Worm (Caenorhabditis elegans): ENCODE measurements around the gene lurp-1.

The lurp-1 gene

DNA sequence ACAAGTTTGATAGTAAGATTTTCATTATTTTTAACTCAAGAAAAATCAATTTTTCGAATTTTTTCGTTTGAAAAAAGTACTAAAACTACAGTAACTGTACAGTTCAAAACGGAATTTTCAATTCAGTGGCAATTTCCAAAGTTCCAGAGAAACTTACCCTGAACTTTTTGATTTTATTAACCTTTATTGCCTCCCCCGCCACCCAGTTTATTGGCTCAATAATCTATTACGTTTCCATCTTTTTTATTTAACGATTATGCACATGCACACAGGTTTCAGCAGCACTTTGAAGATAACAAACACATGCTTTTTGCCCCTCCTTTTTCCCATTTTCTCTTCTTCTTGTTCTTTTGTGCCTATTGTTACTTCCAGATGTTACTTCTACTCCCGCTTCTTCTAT lies at the start of gene lurp-1:
Gene lurp-1, plus strand, starts transcription at position 301 of the 400 bp plus-strand sequence.
- TF ChIP-seq flt-1 (GFP tag; IDR thresholded peaks at IDR 0.05) (no peak), T22C8.4 (GFP tag; IDR thresholded peaks at IDR 0.05) (no peak), klf-2 (GFP tag; conservative IDR thresholded peaks at IDR 0.05) (no peak)

- TF ChIP-seq cog-1 (tag; optimal IDR thresholded peaks at IDR 0.05) = no peak
- no peak for TF ChIP-seq ztf-29 (GFP tag; IDR thresholded peaks at IDR 0.05)
- 0 out of 2 replicates have a peak, but pooled peaks have one; percentile 29 for TF ChIP-seq flt-1 (GFP tag; IDR thresholded peaks at IDR 0.05)
- no peak for TF ChIP-seq ref-1 (GFP tag; conservative IDR thresholded peaks at IDR 0.05)
- TF ChIP-seq klf-2 (GFP tag; conservative IDR thresholded peaks at IDR 0.05) = no peak
- TF ChIP-seq med-1 (GFP tag; optimal IDR thresholded peaks at IDR 0.05; ENCODE audit: insufficient read depth) = no peak
- TF ChIP-seq T22C8.4 (GFP tag; IDR thresholded peaks at IDR 0.05) = no peak
- TF ChIP-seq ztf-23 (GFP tag; IDR thresholded peaks at IDR 0.05) = no peak
Observed at ce11 chrII:10834717-10835116, 46.0 kb upstream of the lurp-1 start.

DNA sequence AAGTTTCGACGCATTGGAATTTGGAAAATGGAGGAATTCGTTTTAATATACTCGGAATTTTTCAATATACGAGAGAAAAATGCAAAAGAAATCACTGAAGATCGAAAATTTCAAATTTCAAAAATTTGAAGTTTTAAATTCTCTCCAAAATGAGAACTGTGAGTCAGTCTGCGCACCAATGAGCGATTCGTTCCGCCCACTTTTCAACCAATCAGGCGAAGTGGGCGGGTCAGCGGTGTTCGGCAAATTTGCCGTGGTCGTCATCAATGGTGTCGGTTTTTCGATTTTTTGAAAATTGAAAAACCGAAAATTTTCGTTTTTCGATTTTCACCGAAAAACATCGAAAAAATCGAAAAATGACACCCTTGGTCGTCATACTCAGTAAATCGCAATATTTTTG lies 42.2 kb upstream of the lurp-1 start:
- TF ChIP-seq flt-1 (GFP tag; IDR thresholded peaks at IDR 0.05) (no peak), med-1 (GFP tag; optimal IDR thresholded peaks at IDR 0.05; ENCODE audit: insufficient read depth) (no peak), T22C8.4 (GFP tag; IDR thresholded peaks at IDR 0.05) (no peak), cog-1 (tag; optimal IDR thresholded peaks at IDR 0.05) (no peak), ref-1 (GFP tag; conservative IDR thresholded peaks at IDR 0.05) (no peak), ztf-23 (GFP tag; IDR thresholded peaks at IDR 0.05) (no peak), klf-2 (GFP tag; conservative IDR thresholded peaks at IDR 0.05) (no peak), ztf-29 (GFP tag; IDR thresholded peaks at IDR 0.05) (no peak), tab-1 (GFP tag; IDR thresholded peaks at IDR 0.05) (no peak)

DNA sequence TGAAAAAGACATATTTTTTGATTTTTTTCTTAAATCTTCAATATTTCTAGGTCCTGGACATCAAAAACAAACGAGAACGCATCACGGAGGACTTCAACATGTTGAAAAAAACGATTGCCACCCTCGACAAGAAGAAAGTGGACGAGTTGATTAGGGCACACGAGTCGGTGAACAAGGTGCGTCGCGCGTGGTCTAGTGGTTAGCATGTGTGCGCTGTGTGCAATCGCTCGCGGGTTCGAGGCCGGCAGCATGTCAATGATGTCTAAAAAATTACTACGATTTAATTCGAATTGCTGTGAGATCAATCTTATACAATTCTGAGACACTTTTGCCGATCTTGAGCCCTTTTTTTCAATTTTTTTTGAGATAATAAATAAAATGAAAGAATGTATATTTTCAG lies 40.7 kb upstream of the lurp-1 start:
- TF ChIP-seq flt-1 (GFP tag; IDR thresholded peaks at IDR 0.05) (peak; percentile 97), ztf-23 (GFP tag; IDR thresholded peaks at IDR 0.05) (peak; percentile 92), med-1 (GFP tag; optimal IDR thresholded peaks at IDR 0.05; ENCODE audit: insufficient read depth) (peak; percentile 69), ref-1 (GFP tag; conservative IDR thresholded peaks at IDR 0.05) (peak; percentile 98), ztf-29 (GFP tag; IDR thresholded peaks at IDR 0.05) (peak; percentile 87), tab-1 (GFP tag; IDR thresholded peaks at IDR 0.05) (peak; percentile 95), cog-1 (tag; optimal IDR thresholded peaks at IDR 0.05) (peak; percentile 92), T22C8.4 (GFP tag; IDR thresholded peaks at IDR 0.05) (peak; percentile 93), klf-2 (GFP tag; conservative IDR thresholded peaks at IDR 0.05) (peak; percentile 89)

DNA sequence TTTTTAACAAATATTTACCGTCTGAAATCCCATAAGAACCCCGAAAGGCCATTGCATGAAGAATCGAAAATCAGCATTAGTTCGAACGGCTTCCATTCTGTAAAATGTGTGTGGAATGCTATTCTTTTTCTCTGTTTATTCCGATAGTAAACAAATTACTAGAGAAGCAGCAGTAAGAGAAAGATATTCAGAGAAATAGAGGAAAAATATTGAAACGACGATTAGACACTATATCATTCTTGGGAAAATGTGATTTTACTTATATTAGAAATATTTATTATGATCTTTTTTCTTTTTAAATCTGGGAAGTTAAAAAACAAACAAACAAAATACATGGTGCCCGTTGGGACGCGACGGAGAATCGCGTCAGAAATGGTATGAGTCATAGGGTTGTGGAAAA lies 37.2 kb upstream of the lurp-1 start, which contains the start of gene M106.8:
Gene M106.8, minus strand, starts transcription at position 101 of the 400 bp plus-strand sequence.
- TF ChIP-seq ztf-29 (GFP tag; IDR thresholded peaks at IDR 0.05) = no peak

- no peak for TF ChIP-seq ztf-23 (GFP tag; IDR thresholded peaks at IDR 0.05)
- no peak for TF ChIP-seq flt-1 (GFP tag; IDR thresholded peaks at IDR 0.05)
- no peak for TF ChIP-seq klf-2 (GFP tag; conservative IDR thresholded peaks at IDR 0.05)
- no peak for TF ChIP-seq ref-1 (GFP tag; conservative IDR thresholded peaks at IDR 0.05)
- no peak for TF ChIP-seq T22C8.4 (GFP tag; IDR thresholded peaks at IDR 0.05)
- TF ChIP-seq tab-1 (GFP tag; IDR thresholded peaks at IDR 0.05) = no peak
- no peak for TF ChIP-seq med-1 (GFP tag; optimal IDR thresholded peaks at IDR 0.05; ENCODE audit: insufficient read depth)
- no peak for TF ChIP-seq ztf-29 (GFP tag; IDR thresholded peaks at IDR 0.05)
- TF ChIP-seq cog-1 (tag; optimal IDR thresholded peaks at IDR 0.05) = no peak
Observed at ce11 chrII:10847057-10847456, 33.7 kb upstream of the lurp-1 start.

ce11 chrII:10849903-10850302 lies 30.8 kb upstream of the lurp-1 start, which contains the start of gene M106.2:
TSS of gene M106.2 (minus strand) at chrII:10850003.
- TF ChIP-seq klf-2 (GFP tag; conservative IDR thresholded peaks at IDR 0.05) (no peak), flt-1 (GFP tag; IDR thresholded peaks at IDR 0.05) (no peak), T22C8.4 (GFP tag; IDR thresholded peaks at IDR 0.05) (no peak), ref-1 (GFP tag; conservative IDR thresholded peaks at IDR 0.05) (no peak), ztf-23 (GFP tag; IDR thresholded peaks at IDR 0.05) (no peak), ztf-29 (GFP tag; IDR thresholded peaks at IDR 0.05) (no peak), cog-1 (tag; optimal IDR thresholded peaks at IDR 0.05) (no peak)

- TF ChIP-seq ztf-29 (GFP tag; IDR thresholded peaks at IDR 0.05) (no peak), T22C8.4 (GFP tag; IDR thresholded peaks at IDR 0.05) (no peak), ztf-23 (GFP tag; IDR thresholded peaks at IDR 0.05) (no peak), cog-1 (tag; optimal IDR thresholded peaks at IDR 0.05) (peak; percentile 68), med-1 (GFP tag; optimal IDR thresholded peaks at IDR 0.05; ENCODE audit: insufficient read depth) (no peak)
Observed at ce11 chrII:10851110-10851509, 29.6 kb upstream of the lurp-1 start.

- TF ChIP-seq flt-1 (GFP tag; IDR thresholded peaks at IDR 0.05) (no peak), T22C8.4 (GFP tag; IDR thresholded peaks at IDR 0.05) (no peak), ztf-29 (GFP tag; IDR thresholded peaks at IDR 0.05) (no peak), tab-1 (GFP tag; IDR thresholded peaks at IDR 0.05) (no peak), ztf-23 (GFP tag; IDR thresholded peaks at IDR 0.05) (no peak), cog-1 (tag; optimal IDR thresholded peaks at IDR 0.05) (no peak), ref-1 (GFP tag; conservative IDR thresholded peaks at IDR 0.05) (no peak)
Observed at ce11 chrII:10852880-10853279, 27.8 kb upstream of the lurp-1 start.

- TF ChIP-seq klf-2 (GFP tag; conservative IDR thresholded peaks at IDR 0.05) (no peak), T22C8.4 (GFP tag; IDR thresholded peaks at IDR 0.05) (no peak), flt-1 (GFP tag; IDR thresholded peaks at IDR 0.05) (no peak), cog-1 (tag; optimal IDR thresholded peaks at IDR 0.05) (no peak), med-1 (GFP tag; optimal IDR thresholded peaks at IDR 0.05; ENCODE audit: insufficient read depth) (no peak), ztf-23 (GFP tag; IDR thresholded peaks at IDR 0.05) (no peak)
Observed at ce11 chrII:10857077-10857476, 23.6 kb upstream of the lurp-1 start, which contains the start of gene M106.7. TSS of gene M106.7 (minus strand) at chrII:10857177.

DNA sequence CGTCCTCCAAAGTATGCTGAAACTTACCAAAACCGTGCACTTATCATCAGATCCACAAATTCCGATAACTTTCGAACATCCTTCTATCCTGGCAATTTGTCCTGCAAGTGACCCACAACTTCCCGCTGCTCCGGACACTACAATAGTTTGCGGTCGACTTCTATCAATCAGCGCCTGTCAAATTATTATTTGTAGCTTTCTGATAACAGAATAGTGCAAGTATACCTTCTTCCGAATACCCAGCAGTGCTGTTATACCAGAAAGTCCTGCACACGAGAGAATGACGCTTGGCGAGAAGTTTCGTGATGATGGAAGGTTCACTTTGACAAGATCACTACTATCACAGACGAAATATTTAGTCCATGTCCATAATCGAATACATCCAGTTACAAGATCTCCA lies 21.4 kb upstream of the lurp-1 start:
- TF ChIP-seq ztf-23 (GFP tag; IDR thresholded peaks at IDR 0.05) (no peak), ref-1 (GFP tag; conservative IDR thresholded peaks at IDR 0.05) (no peak), T22C8.4 (GFP tag; IDR thresholded peaks at IDR 0.05) (no peak), klf-2 (GFP tag; conservative IDR thresholded peaks at IDR 0.05) (no peak), flt-1 (GFP tag; IDR thresholded peaks at IDR 0.05) (no peak), tab-1 (GFP tag; IDR thresholded peaks at IDR 0.05) (no peak), ztf-29 (GFP tag; IDR thresholded peaks at IDR 0.05) (no peak), med-1 (GFP tag; optimal IDR thresholded peaks at IDR 0.05; ENCODE audit: insufficient read depth) (no peak), cog-1 (tag; optimal IDR thresholded peaks at IDR 0.05) (no peak)
